Worm (Caenorhabditis elegans) whole organism, L4 larva: Measurements from ENCODE around the gene C17A2.3.
A peak's percentile ranks its signal among the peaks of the same experiment; 100 is the strongest.

Experiments
- F26F4.8 ChIP-seq: fragments of 200-800 bp; sonication (Bioruptor generic); conservative IDR thresholded peaks from 2 replicates; pipeline ENCODE4 v1.3.6; 2022; ENCODE audit warnings: missing genetic modification characterization, missing compliant biosample characterization
- F37D6.2 ChIP-seq: sonication (generic microtip); optimal IDR thresholded peaks from 2 replicates; lab custom pipeline; 2016; ENCODE audit warnings: mild to moderate bottlenecking, missing genetic modification characterization, missing compliant biosample characterization
- F44E2.7 ChIP-seq: fragments of 200-800 bp; sonication (Bioruptor generic); IDR thresholded peaks from 2 replicates; pipeline ENCODE4 v2.1.2; 2022; ENCODE audit warnings: missing genetic modification characterization, missing compliant biosample characterization
- Y105C5A.15 ChIP-seq: fragments of 200-800 bp; sonication (Bioruptor generic); IDR thresholded peaks from 2 replicates; pipeline ENCODE4 v1.3.6; 2022; ENCODE audit warnings: missing genetic modification characterization, missing compliant biosample characterization
- Y48G9A.11 ChIP-seq: fragments of 200-800 bp; sonication (Bioruptor generic); IDR thresholded peaks from 2 replicates; pipeline ENCODE4 v1.3.6; 2022; ENCODE audit warnings: missing genetic modification reagents, missing genetic modification characterization, missing compliant biosample characterization
- aha-1 ChIP-seq: fragments of 150-350 bp; peaks from one replicate; lab custom pipeline; 2014; ENCODE audit warnings: missing biosample characterization, missing genetic modification characterization
- ceh-20 ChIP-seq: fragments of 200-800 bp; sonication (Bioruptor generic); IDR thresholded peaks from 2 replicates; pipeline ENCODE4 v1.3.6; 2022; ENCODE audit warnings: missing genetic modification reagents, missing genetic modification characterization, missing compliant biosample characterization
- ceh-28 ChIP-seq: fragments of 150-350 bp; optimal IDR thresholded peaks from 2 replicates; lab custom pipeline; 2014; ENCODE audit warnings: missing biosample characterization, missing genetic modification reagents, missing genetic modification characterization
- ceh-62 ChIP-seq: sonication (generic microtip); optimal IDR thresholded peaks from 2 replicates; lab custom pipeline; 2017; ENCODE audit warnings: missing biosample characterization, missing genetic modification characterization
- cey-2 ChIP-seq: sonication (generic microtip); optimal IDR thresholded peaks from 3 replicates; lab custom pipeline; 2017; ENCODE audit warnings: missing genetic modification characterization, mild to moderate bottlenecking, missing compliant biosample characterization, antibody characterized with exemption, borderline replicate concordance; ENCODE audit not compliant: insufficient read depth
- ctbp-1 ChIP-seq: fragments of 200-800 bp; sonication (Bioruptor generic); IDR thresholded peaks from 2 replicates; pipeline ENCODE4 v1.3.6; 2022; ENCODE audit warnings: missing genetic modification reagents, missing genetic modification characterization, missing compliant biosample characterization
- daf-12 ChIP-seq: fragments of 150-350 bp; optimal IDR thresholded peaks from 2 replicates; lab custom pipeline; 2014; ENCODE audit warnings: missing biosample characterization, missing genetic modification reagents, missing genetic modification characterization
- daf-16 ChIP-seq, 3 experiments: sonication (generic microtip); optimal IDR thresholded peaks; 2 replicates each; lab custom pipeline; 2016 to 2017; ENCODE audit warnings: missing genetic modification characterization in 3 of 3, missing genetic modification reagents in 3 of 3, mild to moderate bottlenecking in 2 of 3, missing compliant biosample characterization in 2 of 3, missing biosample characterization in 1 of 3, moderate library complexity in 1 of 3
- dpl-1 ChIP-seq: fragments of 150-350 bp; optimal IDR thresholded peaks from 2 replicates; lab custom pipeline; 2014; ENCODE audit warnings: missing biosample characterization, missing genetic modification reagents, missing genetic modification characterization
- dve-1 ChIP-seq: sonication (generic microtip); optimal IDR thresholded peaks from 2 replicates; lab custom pipeline; 2017; ENCODE audit warnings: antibody characterized with exemption, mild to moderate bottlenecking, missing genetic modification characterization, missing compliant biosample characterization; ENCODE audit not compliant: insufficient read depth
- egl-27 ChIP-seq: sonication (generic microtip); optimal IDR thresholded peaks from 3 replicates; lab custom pipeline; 2017; ENCODE audit warnings: missing biosample characterization, missing genetic modification reagents, missing genetic modification characterization
- fkh-10 ChIP-seq: fragments of 150-350 bp; optimal IDR thresholded peaks from 2 replicates; lab custom pipeline; 2014; ENCODE audit warnings: missing biosample characterization, missing genetic modification reagents, missing genetic modification characterization
- gei-8 ChIP-seq: fragments of 200-800 bp; sonication (Bioruptor generic); optimal IDR thresholded peaks from 2 replicates; lab custom pipeline; 2018; ENCODE audit warnings: mild to moderate bottlenecking, missing genetic modification characterization, missing compliant biosample characterization
- hif-1 ChIP-seq, 2 experiments: sonication (generic microtip); optimal IDR thresholded peaks; 2 replicates each; lab custom pipeline; 2016 to 2017; ENCODE audit warnings: missing compliant biosample characterization in 2 of 2, missing genetic modification characterization in 2 of 2, missing genetic modification reagents in 2 of 2, missing genotype in 2 of 2, mild to moderate bottlenecking in 1 of 2
- hlh-30 ChIP-seq: sonication (generic microtip); optimal IDR thresholded peaks from 2 replicates; lab custom pipeline; 2017; ENCODE audit warnings: antibody characterized with exemption, mild to moderate bottlenecking, missing genetic modification characterization, missing compliant biosample characterization; ENCODE audit not compliant: insufficient read depth
- hmg-1.1 ChIP-seq: fragments of 200-800 bp; sonication (Bioruptor generic); IDR thresholded peaks from 2 replicates; pipeline ENCODE4 v1.3.6; 2022; ENCODE audit warnings: missing genetic modification reagents, missing genetic modification characterization, missing compliant biosample characterization
- lim-7 ChIP-seq: fragments of 200-800 bp; sonication (Bioruptor generic); IDR thresholded peaks from 2 replicates; pipeline ENCODE4 v1.3.6; 2022; ENCODE audit warnings: missing genetic modification characterization, missing compliant biosample characterization
- lin-38 ChIP-seq: fragments of 200-800 bp; sonication (Bioruptor generic); IDR thresholded peaks from 2 replicates; pipeline ENCODE4 v1.3.6; 2022; ENCODE audit warnings: missing genetic modification reagents, missing genetic modification characterization, missing compliant biosample characterization
- madf-9 ChIP-seq: fragments of 200-800 bp; sonication (Bioruptor generic); conservative IDR thresholded peaks from 2 replicates; pipeline ENCODE4 v1.3.6; 2022; ENCODE audit warnings: missing genetic modification reagents, missing genetic modification characterization, missing compliant biosample characterization
- mdl-1 ChIP-seq, 2 experiments: fragments of 150-350 bp in 1 of 2; sonication (generic microtip) in 1 of 2; optimal IDR thresholded peaks; 2 replicates each; lab custom pipeline; 2014 to 2017; ENCODE audit warnings: missing biosample characterization in 2 of 2, missing genetic modification characterization in 2 of 2
- mdt-29 ChIP-seq: fragments of 200-800 bp; sonication (Bioruptor generic); IDR thresholded peaks from 2 replicates; pipeline ENCODE4 v1.3.6; 2022; ENCODE audit warnings: missing genetic modification reagents, missing genetic modification characterization, missing compliant biosample characterization
- mes-2 ChIP-seq: sonication (generic microtip); optimal IDR thresholded peaks from 2 replicates; lab custom pipeline; 2016; ENCODE audit warnings: missing genotype, mild to moderate bottlenecking, missing genetic modification characterization, missing compliant biosample characterization; ENCODE audit not compliant: poor library complexity, severe bottlenecking
- mxl-2 ChIP-seq: fragments of 200-800 bp; sonication (Bioruptor generic); conservative IDR thresholded peaks from 2 replicates; pipeline ENCODE4 v1.3.6; 2022; ENCODE audit warnings: missing genetic modification reagents, missing genetic modification characterization, missing compliant biosample characterization
- nhr-102 ChIP-seq: sonication (generic microtip); optimal IDR thresholded peaks from 2 replicates; lab custom pipeline; 2016; ENCODE audit warnings: mild to moderate bottlenecking, missing genetic modification characterization, moderate library complexity, missing compliant biosample characterization
- nhr-11 ChIP-seq: fragments of 150-350 bp; optimal IDR thresholded peaks from 2 replicates; lab custom pipeline; 2014; ENCODE audit warnings: missing biosample characterization, missing genetic modification characterization
- nhr-111 ChIP-seq: fragments of 200-800 bp; sonication (Bioruptor generic); optimal IDR thresholded peaks from 2 replicates; lab custom pipeline; 2018; ENCODE audit warnings: mild to moderate bottlenecking, missing genetic modification characterization, missing compliant biosample characterization
- nhr-237 ChIP-seq: sonication (generic microtip); optimal IDR thresholded peaks from 2 replicates; lab custom pipeline; 2017; ENCODE audit warnings: missing biosample characterization, missing genetic modification characterization
- nhr-28 ChIP-seq: fragments of 150-350 bp; optimal IDR thresholded peaks from 2 replicates; lab custom pipeline; 2014; ENCODE audit warnings: missing biosample characterization, missing genetic modification characterization
- nhr-41 ChIP-seq: fragments of 200-800 bp; sonication (Bioruptor generic); IDR thresholded peaks from 2 replicates; pipeline ENCODE4 v1.3.6; 2022; ENCODE audit warnings: missing genetic modification reagents, missing genetic modification characterization, missing compliant biosample characterization
- nhr-77 ChIP-seq: fragments of 150-350 bp; optimal IDR thresholded peaks from 2 replicates; lab custom pipeline; 2014; ENCODE audit warnings: missing biosample characterization, missing genetic modification characterization
- pha-4 ChIP-seq, 2 experiments: fragments of 150-350 bp in 1 of 2; fragments of 200-800 bp in 1 of 2; sonication (Bioruptor generic) in 1 of 2; IDR thresholded peaks in 1 of 2; optimal IDR thresholded peaks in 1 of 2; 2 replicates each; pipeline versions ENCODE4 v1.3.6 to Lab custom; 2014 to 2022; ENCODE audit warnings: missing genetic modification characterization in 2 of 2, missing genetic modification reagents in 2 of 2, missing biosample characterization in 1 of 2, missing compliant biosample characterization in 1 of 2
- php-3 ChIP-seq: fragments of 200-800 bp; sonication (Bioruptor generic); IDR thresholded peaks from 2 replicates; pipeline ENCODE4 v1.3.6; 2022; ENCODE audit warnings: missing genetic modification reagents, missing genetic modification characterization, missing compliant biosample characterization
- pqm-1 ChIP-seq: sonication (generic microtip); optimal IDR thresholded peaks from 2 replicates; lab custom pipeline; 2017; ENCODE audit warnings: missing biosample characterization, missing genetic modification characterization
- set-16 ChIP-seq: fragments of 200-800 bp; sonication (Bioruptor generic); IDR thresholded peaks from 2 replicates; pipeline ENCODE4 v1.3.6; 2022; ENCODE audit warnings: missing genetic modification reagents, missing genetic modification characterization, missing compliant biosample characterization
- tag-97 ChIP-seq: fragments of 200-800 bp; sonication (Bioruptor generic); IDR thresholded peaks from 2 replicates; pipeline ENCODE4 v1.3.6; 2022; ENCODE audit warnings: missing genetic modification characterization, missing compliant biosample characterization
- tra-1 ChIP-seq: fragments of 200-800 bp; sonication (Bioruptor generic); IDR thresholded peaks from 2 replicates; pipeline ENCODE4 v1.3.6; 2022; ENCODE audit warnings: missing genetic modification reagents, missing genetic modification characterization, missing compliant biosample characterization
- unc-62 ChIP-seq, 3 experiments: fragments of 150-350 bp in 1 of 3; sonication (generic microtip); optimal IDR thresholded peaks in 2 of 3; peaks in 1 of 3; 1 replicate in 1 of 3; 2 replicates in 2 of 3; lab custom pipeline; 2014 to 2017; ENCODE audit warnings: missing biosample characterization in 3 of 3, missing genetic modification characterization in 3 of 3, missing genetic modification reagents in 3 of 3, missing genotype in 1 of 3

Gene C17A2.3

ce11 chrII:3810550-3810949 is 32.9 kb upstream of the C17A2.3 start (continued):
- TF ChIP-seq pha-4 (GFP tag; IDR thresholded peaks at IDR 0.05; lab: Robert Waterston, UW) (no peak), pha-4 (tag; optimal IDR thresholded peaks at IDR 0.05; lab: Kevin White, UChicago) (peak; percentile 75), hmg-1.1 (GFP tag; lab: Robert Waterston, UW) (peak; percentile 32; the same call in 1 of the 2 replicates), nhr-28 (peak; percentile 76), dpl-1 (GFP tag; lab: Kevin White, UChicago) (peak; percentile 13), nhr-77 (tag; lab: Kevin White, UChicago) (no peak), fkh-10 (no peak), php-3 (GFP tag; lab: Robert Waterston, UW) (0 out of 2 replicates have a peak, but pooled peaks have one; percentile 36), daf-16 (GFP tag; optimal IDR thresholded peaks at IDR 0.05; lab: Kevin White, UChicago) (peak in 1 of 2 experiments; percentile 64), daf-16 (tag; optimal IDR thresholded peaks at IDR 0.05; lab: Kevin White, UChicago) (peak; percentile 77), cey-2 (no peak), nhr-102 (tag; lab: Kevin White, UChicago) (peak; percentile 30), dve-1 (tag; lab: Kevin White, UChicago) (peak; percentile 87)
- TF ChIP-seq, all 104 proteins: peak for 22

ce11 chrII:3811816-3812332 is 31.5 kb upstream of the C17A2.3 start, which contains the start of gene lido-15:
Gene lido-15, plus strand, starts transcription at chrII:3812282.
- no peak for TF ChIP-seq mdt-29 (GFP tag; lab: Robert Waterston, UW)
- peak in 1 of 2 experiments; percentile 64 for TF ChIP-seq unc-62 (GFP tag; optimal IDR thresholded peaks at IDR 0.05 in 1 of 2; lab: Kevin White, UChicago)
- no peak for TF ChIP-seq unc-62 (tag; optimal IDR thresholded peaks at IDR 0.05; lab: Kevin White, UChicago)
- TF ChIP-seq hlh-30 = peak; percentile 51
- TF ChIP-seq lin-38 (GFP tag; lab: Robert Waterston, UW) = peak; percentile 42

- TF ChIP-seq Y105C5A.15 (GFP tag; lab: Robert Waterston, UW) (no peak), fkh-10 (no peak), nhr-111 (GFP tag; lab: Kevin White, UChicago) (no peak), F44E2.7 (GFP tag; lab: Robert Waterston, UW) (no peak), madf-9 (GFP tag; lab: Robert Waterston, UW) (no peak), dpl-1 (GFP tag; lab: Kevin White, UChicago) (no peak), daf-16 (GFP tag; optimal IDR thresholded peaks at IDR 0.05; lab: Kevin White, UChicago) (no peak), daf-16 (tag; optimal IDR thresholded peaks at IDR 0.05; lab: Kevin White, UChicago) (peak; percentile 52), aha-1 (tag; lab: Kevin White, UChicago) (no peak), ceh-20 (GFP tag; lab: Robert Waterston, UW) (no peak), lim-7 (no peak), mxl-2 (GFP tag; lab: Robert Waterston, UW) (no peak), hif-1 (tag; optimal IDR thresholded peaks at IDR 0.05; lab: Kevin White, UChicago) (no peak), mes-2 (tag; lab: Kevin White, UChicago) (peak; percentile 38), nhr-11 (no peak), nhr-237 (tag; lab: Kevin White, UChicago) (no peak), tag-97 (GFP tag; lab: Robert Waterston, UW) (no peak), mdl-1 (tag; optimal IDR thresholded peaks at IDR 0.05; lab: Kevin White, UChicago) (no peak), gei-8 (GFP tag; lab: Kevin White, UChicago) (no peak), Y48G9A.11 (GFP tag; lab: Robert Waterston, UW) (no peak), ctbp-1 (GFP tag; lab: Robert Waterston, UW) (no peak), php-3 (GFP tag; lab: Robert Waterston, UW) (0 out of 2 replicates have a peak, but pooled peaks have one; percentile 32), daf-12 (no peak), pqm-1 (tag; lab: Kevin White, UChicago) (peak; percentile 85), set-16 (GFP tag; lab: Robert Waterston, UW) (no peak), egl-27 (no peak), ceh-62 (no peak), mdt-29 (GFP tag; lab: Robert Waterston, UW) (no peak), F26F4.8 (GFP tag; lab: Robert Waterston, UW) (no peak), F37D6.2 (tag; lab: Kevin White, UChicago) (no peak), tra-1 (no peak), ceh-28 (tag; lab: Kevin White, UChicago) (no peak), nhr-41 (GFP tag; lab: Robert Waterston, UW) (no peak)
These were observed 27.8 kb upstream of the C17A2.3 start for ce11 chrII:3815445-3816208.
